Worm (Caenorhabditis elegans) whole organism, young adult: Measurements from ENCODE around the gene pgl-2.

Source experiments
- C17E4.6 ChIP-seq: fragments of 200-800 bp; sonication (Bioruptor generic); IDR thresholded peaks from 2 replicates; pipeline ENCODE4 v1.3.6; 2022; ENCODE audit warnings: missing genetic modification reagents, missing genetic modification characterization, missing compliant biosample characterization
- Y67H2A.10 ChIP-seq: fragments of 200-800 bp; sonication (Bioruptor generic); conservative IDR thresholded peaks from 2 replicates; pipeline ENCODE4 v1.3.6; 2022; ENCODE audit warnings: missing genetic modification reagents, missing genetic modification characterization, missing compliant biosample characterization
- atf-7 ChIP-seq: sonication (generic microtip); optimal IDR thresholded peaks from 2 replicates; lab custom pipeline; 2017; ENCODE audit warnings: mild to moderate bottlenecking, missing genetic modification characterization, missing compliant biosample characterization
- nfya-1 ChIP-seq: sonication (generic microtip); optimal IDR thresholded peaks from 2 replicates; lab custom pipeline; 2017; ENCODE audit warnings: antibody characterized with exemption, missing compliant biosample characterization, missing genetic modification characterization, borderline replicate concordance; ENCODE audit not compliant: insufficient read depth
- pha-4 ChIP-seq: fragments of 150-350 bp; sonication (generic microtip); optimal IDR thresholded peaks from 2 replicates; lab custom pipeline; 2014; ENCODE audit warnings: missing biosample characterization, missing genetic modification reagents, missing genetic modification characterization
- rpc-1 ChIP-seq, 2 experiments: fragments of 150-350 bp in 1 of 2; sonication (generic microtip) in 1 of 2; optimal IDR thresholded peaks; 2 replicates each; lab custom pipeline; 2014 to 2018; ENCODE audit warnings: missing biosample characterization in 1 of 2, missing genetic modification characterization in 1 of 2, missing genetic modification reagents in 1 of 2, missing genotype in 1 of 2

- no peak for TF ChIP-seq pha-4
- no peak for TF ChIP-seq Y67H2A.10 (GFP tag; lab: Robert Waterston, UW)
- TF ChIP-seq nfya-1 (tag; lab: Kevin White, UChicago) = no peak
- no peak for TF ChIP-seq C17E4.6 (GFP tag; lab: Robert Waterston, UW)
- TF ChIP-seq atf-7 (tag; lab: Kevin White, UChicago) = no peak
- TF ChIP-seq rpc-1 (optimal IDR thresholded peaks at IDR 0.05; lab: Kevin White, UChicago) = no peak
- no peak for TF ChIP-seq rpc-1 (tag; optimal IDR thresholded peaks at IDR 0.05; lab: Kevin White, UChicago)
These were observed 23.0 kb downstream of the pgl-2 start for ce11 chrIII:8652112-8652694.
